Fruit fly (Drosophila melanogaster) whole organism, embryonic: Measurements from ENCODE around the gene PH4alphaNE2.

Source experiments
- Bdp1 ChIP-seq: fragments of 200-800 bp; sonication (Bioruptor generic); optimal IDR thresholded peaks from 3 replicates; lab custom pipeline; 2016; ENCODE audit warnings: missing biosample characterization, missing genetic modification characterization
- C15 ChIP-seq: fragments of 200-800 bp; sonication (Bioruptor generic); IDR thresholded peaks from 3 replicates; pipeline ENCODE4 v1.3.6; 2022; ENCODE audit warnings: missing biosample characterization, missing genetic modification characterization
- CG10274 ChIP-seq: fragments of 200-800 bp; sonication (Bioruptor generic); optimal IDR thresholded peaks from 3 replicates; lab custom pipeline; 2017; ENCODE audit warnings: missing biosample characterization, mild to moderate bottlenecking, missing genetic modification characterization
- CG10366 ChIP-seq: fragments of 200-800 bp; sonication (Bioruptor generic); IDR thresholded peaks from 2 replicates; pipeline ENCODE4 v1.3.6; 2022; ENCODE audit warnings: missing biosample characterization, missing genetic modification characterization
- CG10431 ChIP-seq: fragments of 200-800 bp; sonication (Bioruptor generic); optimal IDR thresholded peaks from 3 replicates; lab custom pipeline; 2018; ENCODE audit warnings: missing biosample characterization, mild to moderate bottlenecking, missing genetic modification characterization
- CG12219 ChIP-seq: fragments of 200-800 bp; sonication (Bioruptor generic); optimal IDR thresholded peaks from 3 replicates; lab custom pipeline; 2018; ENCODE audit warnings: missing biosample characterization, mild to moderate bottlenecking, missing genetic modification characterization
- CG14014 ChIP-seq: fragments of 200-800 bp; sonication (Bioruptor generic); IDR thresholded peaks from 2 replicates; pipeline ENCODE4 v1.3.6; 2022; ENCODE audit warnings: missing biosample characterization, missing genetic modification characterization
- CG14710 ChIP-seq: fragments of 200-800 bp; sonication (Bioruptor generic); optimal IDR thresholded peaks from 3 replicates; lab custom pipeline; 2019; ENCODE audit warnings: missing biosample characterization, mild to moderate bottlenecking, missing genetic modification characterization, moderate library complexity
- CG16815 ChIP-seq: fragments of 200-800 bp; sonication (Bioruptor generic); optimal IDR thresholded peaks from 3 replicates; lab custom pipeline; 2017; ENCODE audit warnings: missing biosample characterization, mild to moderate bottlenecking, missing genetic modification characterization
- CG18599 ChIP-seq: fragments of 200-800 bp; sonication (Bioruptor generic); optimal IDR thresholded peaks from 3 replicates; lab custom pipeline; 2017; ENCODE audit warnings: missing biosample characterization, missing genetic modification characterization, mild to moderate bottlenecking, moderate library complexity, missing genetic modification reagents
- CG33557 ChIP-seq: fragments of 200-800 bp; sonication (Bioruptor generic); optimal IDR thresholded peaks from 2 replicates; lab custom pipeline; 2019; ENCODE audit warnings: missing biosample characterization, mild to moderate bottlenecking, missing genetic modification characterization, moderate library complexity
- CG3995 ChIP-seq: fragments of 200-800 bp; sonication (Bioruptor generic); optimal IDR thresholded peaks from 3 replicates; lab custom pipeline; 2016; ENCODE audit warnings: missing biosample characterization, missing genetic modification characterization
- CG4360 ChIP-seq: fragments of 200-800 bp; sonication (Bioruptor generic); IDR thresholded peaks from 2 replicates; pipeline ENCODE4 v1.3.6; 2022; ENCODE audit warnings: missing biosample characterization, missing genetic modification characterization
- CG6254 ChIP-seq: fragments of 200-800 bp; sonication (Bioruptor generic); optimal IDR thresholded peaks from 3 replicates; lab custom pipeline; 2017; ENCODE audit warnings: mild to moderate bottlenecking, missing biosample characterization, missing genetic modification reagents, missing genetic modification characterization
- CG6689 ChIP-seq: fragments of 200-800 bp; sonication (Bioruptor generic); IDR thresholded peaks from 2 replicates; pipeline ENCODE4 v1.3.6; 2022; ENCODE audit warnings: missing biosample characterization, missing genetic modification characterization
- CG9609 ChIP-seq: fragments of 200-800 bp; sonication (Bioruptor generic); optimal IDR thresholded peaks from 3 replicates; lab custom pipeline; 2016; ENCODE audit warnings: missing biosample characterization, missing genetic modification characterization
- CG9727 ChIP-seq: fragments of 200-800 bp; sonication (Bioruptor generic); optimal IDR thresholded peaks from 3 replicates; lab custom pipeline; 2017; ENCODE audit warnings: missing biosample characterization, mild to moderate bottlenecking, missing genetic modification characterization
- CoRest ChIP-seq: fragments of 200-800 bp; sonication (Bioruptor generic); optimal IDR thresholded peaks from 3 replicates; lab custom pipeline; 2018; ENCODE audit warnings: missing biosample characterization, mild to moderate bottlenecking, missing genetic modification characterization, moderate library complexity
- CrebB ChIP-seq: fragments of 200-800 bp; sonication (Bioruptor generic); optimal IDR thresholded peaks from 3 replicates; lab custom pipeline; 2018; ENCODE audit warnings: missing biosample characterization, mild to moderate bottlenecking, missing genetic modification characterization
- Doc3 ChIP-seq: fragments of 200-800 bp; sonication (Bioruptor generic); IDR thresholded peaks from 3 replicates; pipeline ENCODE4 v1.3.6; 2022; ENCODE audit warnings: missing biosample characterization, missing genetic modification characterization; ENCODE audit not compliant: partially characterized antibody
- Drgx ChIP-seq: fragments of 200-800 bp; sonication (Bioruptor generic); IDR thresholded peaks from 2 replicates; pipeline ENCODE4 v1.3.6; 2022; ENCODE audit warnings: missing biosample characterization, missing genetic modification characterization
- HLH4C ChIP-seq: fragments of 200-800 bp; sonication (Bioruptor generic); IDR thresholded peaks from 3 replicates; pipeline ENCODE4 v1.3.6; 2022; ENCODE audit warnings: missing biosample characterization, missing genetic modification characterization; ENCODE audit not compliant: partially characterized antibody
- Hr39 ChIP-seq: fragments of >200 bp; optimal IDR thresholded peaks from 2 replicates; lab custom pipeline; 2017
- Med ChIP-seq: fragments of 200-800 bp; sonication (Bioruptor generic); peaks from one replicate; lab custom pipeline; 2016; ENCODE audit warnings: missing biosample characterization, missing genetic modification characterization, mild to moderate bottlenecking, inconsistent platforms, moderate library complexity
- Neu2 ChIP-seq: fragments of 200-800 bp; sonication (Bioruptor generic); optimal IDR thresholded peaks from 3 replicates; lab custom pipeline; 2016; ENCODE audit warnings: missing biosample characterization, missing genetic modification characterization, borderline replicate concordance
- Nf-YA ChIP-seq: fragments of 200-800 bp; sonication (Bioruptor generic); IDR thresholded peaks from 2 replicates; pipeline ENCODE4 v1.3.6; 2022; ENCODE audit warnings: missing biosample characterization, missing genetic modification characterization
- Nf-YB ChIP-seq: fragments of 200-800 bp; sonication (Bioruptor generic); optimal IDR thresholded peaks from 3 replicates; lab custom pipeline; 2019; ENCODE audit warnings: missing biosample characterization, mild to moderate bottlenecking, missing genetic modification characterization, moderate library complexity
- Oli ChIP-seq: fragments of 200-800 bp; sonication (Bioruptor generic); optimal IDR thresholded peaks from 2 replicates; lab custom pipeline; 2018; ENCODE audit warnings: missing biosample characterization, mild to moderate bottlenecking, missing genetic modification characterization, moderate library complexity
- Pdp1 ChIP-seq, 2 experiments: fragments of 200-800 bp; sonication (Bioruptor generic); optimal IDR thresholded peaks; 3 replicates each; lab custom pipeline; 2016; ENCODE audit warnings: missing biosample characterization in 2 of 2, missing genetic modification characterization in 2 of 2, mild to moderate bottlenecking in 1 of 2, moderate library complexity in 1 of 2
- Rfx ChIP-seq: fragments of 200-800 bp; sonication (Bioruptor generic); IDR thresholded peaks from 2 replicates; pipeline ENCODE4 v1.3.6; 2022; ENCODE audit warnings: missing biosample characterization, missing genetic modification characterization
- TFAM ChIP-seq: fragments of 200-800 bp; sonication (Bioruptor generic); optimal IDR thresholded peaks from 2 replicates; lab custom pipeline; 2017; ENCODE audit warnings: missing biosample characterization, missing genetic modification characterization, inconsistent platforms
- abd-A ChIP-seq: fragments of 200-800 bp; sonication (Bioruptor generic); optimal IDR thresholded peaks from 3 replicates; lab custom pipeline; 2019; ENCODE audit warnings: missing biosample characterization, mild to moderate bottlenecking, missing genetic modification characterization, moderate library complexity
- amos ChIP-seq: fragments of 200-800 bp; sonication (Bioruptor generic); IDR thresholded peaks from 2 replicates; pipeline ENCODE4 v1.3.6; 2022; ENCODE audit warnings: missing biosample characterization, missing genetic modification characterization; ENCODE audit not compliant: partially characterized antibody
- bab2 ChIP-seq: fragments of 200-800 bp; sonication (Bioruptor generic); optimal IDR thresholded peaks from 2 replicates; lab custom pipeline; 2016; ENCODE audit warnings: missing biosample characterization, missing genetic modification characterization
- bowl ChIP-seq: fragments of 200-800 bp; sonication (Bioruptor generic); IDR thresholded peaks from 2 replicates; pipeline ENCODE4 v1.3.6; 2022; ENCODE audit warnings: missing biosample characterization, missing genetic modification characterization
- bsh ChIP-seq, 2 experiments: fragments of 200-800 bp; sonication (Bioruptor generic); optimal IDR thresholded peaks; 2 replicates each; lab custom pipeline; 2017 to 2018; ENCODE audit warnings: mild to moderate bottlenecking in 2 of 2, missing biosample characterization in 2 of 2, missing genetic modification characterization in 2 of 2, moderate library complexity in 1 of 2
- cad ChIP-seq: fragments of >200 bp; optimal IDR thresholded peaks from 2 replicates; lab custom pipeline; 2017; ENCODE audit warnings: missing biosample characterization, missing genetic modification characterization
- cato ChIP-seq: fragments of 200-800 bp; sonication (Bioruptor generic); optimal IDR thresholded peaks from 2 replicates; lab custom pipeline; 2016; ENCODE audit warnings: missing biosample characterization, missing genetic modification characterization, borderline replicate concordance
- chif ChIP-seq, 2 experiments: fragments of 200-800 bp; sonication (Bioruptor generic); optimal IDR thresholded peaks; 3 replicates each; lab custom pipeline; 2016; ENCODE audit warnings: missing biosample characterization in 2 of 2, missing genetic modification characterization in 2 of 2
- fd102C ChIP-seq: fragments of 200-800 bp; sonication (Bioruptor generic); optimal IDR thresholded peaks from 2 replicates; lab custom pipeline; 2018; ENCODE audit warnings: missing biosample characterization, mild to moderate bottlenecking, missing genetic modification characterization, moderate library complexity
- gt ChIP-seq: fragments of 200-800 bp; sonication (Bioruptor generic); IDR thresholded peaks from 2 replicates; pipeline ENCODE4 v1.3.6; 2022; ENCODE audit warnings: missing biosample characterization, missing genetic modification characterization
- insv ChIP-seq, 2 experiments: fragments of 200-800 bp; sonication (Bioruptor generic); optimal IDR thresholded peaks; 3 replicates each; lab custom pipeline; 2016 to 2018; ENCODE audit warnings: missing biosample characterization in 2 of 2, missing genetic modification characterization in 2 of 2
- kah ChIP-seq: fragments of 200-800 bp; sonication (Bioruptor generic); optimal IDR thresholded peaks from 2 replicates; lab custom pipeline; 2018; ENCODE audit warnings: missing biosample characterization, mild to moderate bottlenecking, missing genetic modification characterization
- lbe ChIP-seq: fragments of 200-800 bp; sonication (Bioruptor generic); optimal IDR thresholded peaks from 2 replicates; lab custom pipeline; 2016; ENCODE audit warnings: missing biosample characterization, mild to moderate bottlenecking, missing genetic modification characterization
- mirr ChIP-seq: fragments of 200-800 bp; sonication (Bioruptor generic); optimal IDR thresholded peaks from 3 replicates; lab custom pipeline; 2018; ENCODE audit warnings: missing biosample characterization, mild to moderate bottlenecking, missing genetic modification characterization
- pho ChIP-seq: fragments of 200-800 bp; sonication (Bioruptor generic); optimal IDR thresholded peaks from 2 replicates; lab custom pipeline; 2016; ENCODE audit warnings: missing biosample characterization, missing genetic modification characterization
- repo ChIP-seq: fragments of 200-800 bp; sonication (Bioruptor generic); optimal IDR thresholded peaks from 2 replicates; lab custom pipeline; 2016; ENCODE audit warnings: missing biosample characterization, missing genetic modification characterization
- scrt ChIP-seq: fragments of 200-800 bp; sonication (Bioruptor generic); optimal IDR thresholded peaks from 2 replicates; lab custom pipeline; 2018; ENCODE audit warnings: missing biosample characterization, mild to moderate bottlenecking, missing genetic modification characterization, moderate library complexity
- zen ChIP-seq: fragments of 200-800 bp; sonication (Bioruptor generic); optimal IDR thresholded peaks from 3 replicates; lab custom pipeline; 2018; ENCODE audit warnings: missing biosample characterization, mild to moderate bottlenecking, missing genetic modification characterization, moderate library complexity

PH4alphaNE2 gene

dm6 chr3R:30531989-30532653 lies 20.1 kb upstream of the PH4alphaNE2 start, which contains the start of gene tmod (continued):
- no peak for TF ChIP-seq abd-A (tag; lab: Kevin White, UChicago)
- peak; percentile 8 for TF ChIP-seq CG10274 (GFP tag; lab: Kevin White, UChicago)
- TF ChIP-seq amos (GFP tag; lab: Robert Waterston, UW): no peak
- no peak for TF ChIP-seq scrt (GFP tag; lab: Kevin White, UChicago)
- TF ChIP-seq gt: no peak
- TF ChIP-seq C15 (GFP tag; lab: Robert Waterston, UW): no peak
- peak; percentile 60 for TF ChIP-seq CG14710 (tag; lab: Kevin White, UChicago)
- no peak; the same call in 2 of the 3 replicates for TF ChIP-seq Doc3 (GFP tag; lab: Robert Waterston, UW)
- TF ChIP-seq CG14014 (GFP tag; lab: Robert Waterston, UW): 0 out of 2 replicates have a peak, but pooled peaks have one; percentile 5
- no peak for TF ChIP-seq insv (GFP tag; optimal IDR thresholded peaks at IDR 0.05; lab: Kevin White, UChicago)
- peak; percentile 9 for TF ChIP-seq CG33557 (GFP tag; lab: Kevin White, UChicago)
- TF ChIP-seq chif (GFP tag; optimal IDR thresholded peaks at IDR 0.05; lab: Kevin White, UChicago): peak; percentile 27 to 56
- TF ChIP-seq Nf-YB: no peak
- TF ChIP-seq TFAM (GFP tag; lab: Kevin White, UChicago): no peak
- TF ChIP-seq CG16815 (GFP tag; lab: Kevin White, UChicago): peak; percentile 18
- no peak for TF ChIP-seq pho (GFP tag; lab: Kevin White, UChicago)
- peak; percentile 30 for TF ChIP-seq kah
- TF ChIP-seq Bdp1 (GFP tag; lab: Kevin White, UChicago): no peak
- TF ChIP-seq HLH4C (GFP tag; lab: Robert Waterston, UW): no peak
- TF ChIP-seq CG4360 (GFP tag; lab: Robert Waterston, UW): no peak
- TF ChIP-seq Pdp1 (GFP tag; optimal IDR thresholded peaks at IDR 0.05; lab: Kevin White, UChicago): peak in 1 of 2 experiments; percentile 53
- TF ChIP-seq CG10366: peak; percentile 24; the same call in 1 of the 2 replicates
- no peak for TF ChIP-seq Hr39 (lab: Kevin White, UChicago)
- TF ChIP-seq bab2 (GFP tag; lab: Kevin White, UChicago): no peak
- TF ChIP-seq Nf-YA (GFP tag; lab: Robert Waterston, UW): no peak
- TF ChIP-seq CG10431 (GFP tag; lab: Kevin White, UChicago): no peak
- peak; percentile 66 for TF ChIP-seq CoRest (tag; lab: Kevin White, UChicago)
- peak; percentile 3 for TF ChIP-seq zen
- TF ChIP-seq CG9727 (GFP tag; lab: Kevin White, UChicago): peak; percentile 36
- no peak for TF ChIP-seq Rfx (GFP tag; lab: Robert Waterston, UW)
- TF ChIP-seq CG6689 (GFP tag; lab: Robert Waterston, UW): peak; percentile 52
- TF ChIP-seq CG18599: no peak
- peak; percentile 44 for TF ChIP-seq CG6254 (GFP tag; lab: Kevin White, UChicago)
- peak in 1 of 2 experiments; percentile 69 for TF ChIP-seq bsh (GFP tag; optimal IDR thresholded peaks at IDR 0.05; lab: Kevin White, UChicago)
- TF ChIP-seq CG3995 (GFP tag; lab: Kevin White, UChicago): no peak
- peak; percentile 9 for TF ChIP-seq cato (GFP tag; lab: Kevin White, UChicago)
- no peak for TF ChIP-seq repo (GFP tag; lab: Kevin White, UChicago)
- TF ChIP-seq Neu2 (GFP tag; lab: Kevin White, UChicago): no peak
- TF ChIP-seq Oli (tag; lab: Kevin White, UChicago): peak; percentile 61
- TF ChIP-seq cad (GFP tag; lab: Kevin White, UChicago): no peak
- TF ChIP-seq bowl (GFP tag; lab: Robert Waterston, UW): no peak
- peak; percentile 31 for TF ChIP-seq CG9609 (GFP tag; lab: Kevin White, UChicago)
- TF ChIP-seq mirr (GFP tag; lab: Kevin White, UChicago): peak; percentile 32
- peak; percentile 61 for TF ChIP-seq Drgx (GFP tag; lab: Robert Waterston, UW)
- no peak for TF ChIP-seq CrebB (tag; lab: Kevin White, UChicago)
- TF ChIP-seq fd102C (GFP tag; lab: Kevin White, UChicago): no peak
- TF ChIP-seq Med: peak; percentile 81
- peak; percentile 46 for TF ChIP-seq CG12219 (GFP tag; lab: Kevin White, UChicago)
- TF ChIP-seq lbe (GFP tag; lab: Kevin White, UChicago): no peak
